Worm (Caenorhabditis elegans) whole organism, young adult: ENCODE results near the gene T23B5.3.

Experiments used
- B0035.1 ChIP-seq: sonication (generic microtip); optimal IDR thresholded peaks from 2 replicates; lab custom pipeline; 2016; ENCODE audit warnings: missing genetic modification characterization, mild to moderate bottlenecking, missing compliant biosample characterization, missing genotype, missing genetic modification reagents
- B0336.3 ChIP-seq: fragments of 200-800 bp; sonication (Bioruptor generic); IDR thresholded peaks from 2 replicates; pipeline ENCODE4 v1.3.6; 2022; ENCODE audit warnings: missing genetic modification characterization, missing compliant biosample characterization
- C06A6.2 ChIP-seq: fragments of 200-800 bp; sonication (Bioruptor generic); conservative IDR thresholded peaks from 2 replicates; pipeline ENCODE4 v1.3.6; 2022; ENCODE audit warnings: missing genetic modification characterization, missing compliant biosample characterization
- C17E4.6 ChIP-seq: fragments of 200-800 bp; sonication (Bioruptor generic); IDR thresholded peaks from 2 replicates; pipeline ENCODE4 v1.3.6; 2022; ENCODE audit warnings: missing genetic modification reagents, missing genetic modification characterization, missing compliant biosample characterization
- F33H1.4 ChIP-seq: fragments of 200-800 bp; sonication (Bioruptor generic); IDR thresholded peaks from 2 replicates; pipeline ENCODE4 v1.3.6; 2022; ENCODE audit warnings: missing genetic modification reagents, missing genetic modification characterization, missing compliant biosample characterization
- F37B4.10 ChIP-seq: fragments of 200-800 bp; sonication (Bioruptor generic); IDR thresholded peaks from 2 replicates; pipeline ENCODE4 v1.3.6; 2022; ENCODE audit warnings: missing genetic modification characterization, missing compliant biosample characterization
- F39B2.1 ChIP-seq: fragments of 200-800 bp; sonication (Bioruptor generic); IDR thresholded peaks from 2 replicates; pipeline ENCODE4 v1.3.6; 2022; ENCODE audit warnings: missing genetic modification reagents, missing genetic modification characterization, missing compliant biosample characterization
- F49E8.2 ChIP-seq: sonication (generic microtip); optimal IDR thresholded peaks from 3 replicates; lab custom pipeline; 2017; ENCODE audit warnings: missing genetic modification characterization, mild to moderate bottlenecking, missing compliant biosample characterization, antibody characterized with exemption, moderate library complexity; ENCODE audit not compliant: insufficient read depth
- F57A8.1 ChIP-seq: fragments of 200-800 bp; sonication (Bioruptor generic); optimal IDR thresholded peaks from 2 replicates; lab custom pipeline; 2018; ENCODE audit warnings: mild to moderate bottlenecking, missing genetic modification characterization, moderate library complexity, missing compliant biosample characterization
- Y53G8AR.9 ChIP-seq: fragments of 200-800 bp; sonication (Bioruptor generic); conservative IDR thresholded peaks from 2 replicates; pipeline ENCODE4 v1.3.6; 2022; ENCODE audit warnings: missing genetic modification reagents, missing genetic modification characterization, missing compliant biosample characterization
- akir-1 ChIP-seq: fragments of 200-800 bp; sonication (Bioruptor generic); optimal IDR thresholded peaks from 2 replicates; lab custom pipeline; 2018; ENCODE audit warnings: mild to moderate bottlenecking, missing genetic modification characterization, moderate library complexity, missing compliant biosample characterization
- bed-1 ChIP-seq: fragments of 200-800 bp; sonication (Bioruptor generic); IDR thresholded peaks from 2 replicates; pipeline ENCODE4 v1.3.6; 2022; ENCODE audit warnings: missing genetic modification reagents, missing genetic modification characterization, missing compliant biosample characterization
- cebp-1 ChIP-seq, 2 experiments: fragments of 200-800 bp in 1 of 2; sonication (Bioruptor generic) in 1 of 2; sonication (generic microtip) in 1 of 2; IDR thresholded peaks in 1 of 2; optimal IDR thresholded peaks in 1 of 2; 2 replicates each; pipeline versions ENCODE4 v1.3.6 to Lab custom; 2017 to 2022; ENCODE audit warnings: missing compliant biosample characterization in 2 of 2, missing genetic modification characterization in 2 of 2, mild to moderate bottlenecking in 1 of 2, missing genetic modification reagents in 1 of 2, moderate library complexity in 1 of 2
- dox-1 ChIP-seq: fragments of 200-800 bp; sonication (Bioruptor generic); IDR thresholded peaks from 2 replicates; pipeline ENCODE4 v1.3.6; 2022; ENCODE audit warnings: missing genetic modification reagents, missing genetic modification characterization, missing compliant biosample characterization
- dpff-1 ChIP-seq: sonication (generic microtip); optimal IDR thresholded peaks from 2 replicates; lab custom pipeline; 2017; ENCODE audit warnings: mild to moderate bottlenecking, missing genetic modification characterization, missing compliant biosample characterization
- dpl-1 ChIP-seq: fragments of 150-350 bp; optimal IDR thresholded peaks from 2 replicates; lab custom pipeline; 2014; ENCODE audit warnings: missing biosample characterization, missing genetic modification reagents, missing genetic modification characterization
- efl-1 ChIP-seq: fragments of 150-350 bp; optimal IDR thresholded peaks from 2 replicates; lab custom pipeline; 2014; ENCODE audit warnings: missing biosample characterization, missing genetic modification reagents, missing genetic modification characterization
- ekl-4 ChIP-seq: fragments of 200-800 bp; sonication (Bioruptor generic); IDR thresholded peaks from 2 replicates; pipeline ENCODE4 v1.3.6; 2022; ENCODE audit warnings: missing genetic modification reagents, missing genetic modification characterization, missing compliant biosample characterization
- gei-17 ChIP-seq: fragments of 200-800 bp; sonication (Bioruptor generic); optimal IDR thresholded peaks from 2 replicates; lab custom pipeline; 2018; ENCODE audit warnings: mild to moderate bottlenecking, missing genetic modification characterization, missing compliant biosample characterization
- hrde-1 ChIP-seq: sonication (generic microtip); optimal IDR thresholded peaks from 2 replicates; lab custom pipeline; 2016; ENCODE audit warnings: missing genetic modification characterization, mild to moderate bottlenecking, missing compliant biosample characterization, moderate library complexity, missing genotype, missing genetic modification reagents, borderline replicate concordance
- let-607 ChIP-seq, 2 experiments: fragments of 200-800 bp in 1 of 2; sonication (Bioruptor generic) in 1 of 2; sonication (generic microtip) in 1 of 2; optimal IDR thresholded peaks; 2 replicates each; lab custom pipeline; 2016 to 2018; ENCODE audit warnings: mild to moderate bottlenecking in 2 of 2, missing compliant biosample characterization in 2 of 2, missing genetic modification characterization in 2 of 2, moderate library complexity in 2 of 2, missing genotype in 1 of 2
- lin-40 ChIP-seq: sonication (generic microtip); optimal IDR thresholded peaks from 2 replicates; lab custom pipeline; 2016; ENCODE audit warnings: missing genetic modification characterization, mild to moderate bottlenecking, missing compliant biosample characterization, missing genotype, missing genetic modification reagents
- lsl-1 ChIP-seq: fragments of 200-800 bp; sonication (Bioruptor generic); optimal IDR thresholded peaks from 2 replicates; lab custom pipeline; 2018; ENCODE audit warnings: mild to moderate bottlenecking, missing genetic modification characterization, moderate library complexity, missing compliant biosample characterization
- madf-10 ChIP-seq: sonication (generic microtip); optimal IDR thresholded peaks from 2 replicates; lab custom pipeline; 2016; ENCODE audit warnings: mild to moderate bottlenecking, missing genetic modification characterization, missing compliant biosample characterization
- madf-6 ChIP-seq: fragments of 200-800 bp; sonication (Bioruptor generic); IDR thresholded peaks from 2 replicates; pipeline ENCODE4 v1.3.6; 2022; ENCODE audit warnings: missing genetic modification reagents, missing genetic modification characterization, missing compliant biosample characterization
- madf-8 ChIP-seq: fragments of 200-800 bp; sonication (Bioruptor generic); conservative IDR thresholded peaks from 2 replicates; pipeline ENCODE4 v1.3.6; 2022; ENCODE audit warnings: missing genetic modification reagents, missing genetic modification characterization, missing compliant biosample characterization
- mel-28 ChIP-seq: sonication (generic microtip); optimal IDR thresholded peaks from 2 replicates; lab custom pipeline; 2016; ENCODE audit warnings: borderline replicate concordance, mild to moderate bottlenecking, missing genetic modification characterization, missing compliant biosample characterization
- nfya-1 ChIP-seq: sonication (generic microtip); optimal IDR thresholded peaks from 2 replicates; lab custom pipeline; 2017; ENCODE audit warnings: antibody characterized with exemption, missing compliant biosample characterization, missing genetic modification characterization, borderline replicate concordance; ENCODE audit not compliant: insufficient read depth
- nfyb-1 ChIP-seq: fragments of 200-800 bp; sonication (Bioruptor generic); IDR thresholded peaks from 2 replicates; pipeline ENCODE4 v1.3.6; 2022; ENCODE audit warnings: missing genetic modification reagents, missing genetic modification characterization, missing compliant biosample characterization
- pha-4 ChIP-seq: fragments of 150-350 bp; sonication (generic microtip); optimal IDR thresholded peaks from 2 replicates; lab custom pipeline; 2014; ENCODE audit warnings: missing biosample characterization, missing genetic modification reagents, missing genetic modification characterization
- repo-1 ChIP-seq: sonication (generic microtip); optimal IDR thresholded peaks from 2 replicates; lab custom pipeline; 2017; ENCODE audit warnings: mild to moderate bottlenecking, missing genetic modification characterization, missing compliant biosample characterization
- rpc-1 ChIP-seq, 2 experiments: fragments of 150-350 bp in 1 of 2; sonication (generic microtip) in 1 of 2; optimal IDR thresholded peaks; 2 replicates each; lab custom pipeline; 2014 to 2018; ENCODE audit warnings: missing biosample characterization in 1 of 2, missing genetic modification characterization in 1 of 2, missing genetic modification reagents in 1 of 2, missing genotype in 1 of 2
- sdz-38 ChIP-seq: sonication (generic microtip); optimal IDR thresholded peaks from 2 replicates; lab custom pipeline; 2016; ENCODE audit warnings: missing genotype, missing genetic modification characterization, missing compliant biosample characterization
- sea-2 ChIP-seq: fragments of 200-800 bp; sonication (Bioruptor generic); IDR thresholded peaks from 2 replicates; pipeline ENCODE4 v1.3.6; 2022; ENCODE audit warnings: missing genetic modification characterization, missing compliant biosample characterization
- snpc-1.1 ChIP-seq: sonication (generic microtip); optimal IDR thresholded peaks from 2 replicates; lab custom pipeline; 2017; ENCODE audit warnings: missing genetic modification characterization, mild to moderate bottlenecking, missing compliant biosample characterization, antibody characterized with exemption, moderate library complexity, missing genotype, missing genetic modification reagents; ENCODE audit not compliant: insufficient read depth
- snpc-4 ChIP-seq, 5 experiments: fragments of 150-350 bp in 1 of 5; sonication (generic microtip) in 4 of 5; optimal IDR thresholded peaks; 2 replicates each; lab custom pipeline; 2014 to 2018; ENCODE audit warnings: missing genetic modification characterization in 5 of 5, missing biosample characterization in 3 of 5, antibody characterized with exemption in 2 of 5, mild to moderate bottlenecking in 2 of 5, missing compliant biosample characterization in 2 of 5, missing genotype in 2 of 5, moderate library complexity in 2 of 5, missing genetic modification reagents in 1 of 5
- unc-130 ChIP-seq: sonication (generic microtip); optimal IDR thresholded peaks from 2 replicates; lab custom pipeline; 2016; ENCODE audit warnings: missing genetic modification reagents, missing genetic modification characterization, missing compliant biosample characterization
- ztf-18 ChIP-seq: sonication (generic microtip); optimal IDR thresholded peaks from 2 replicates; lab custom pipeline; 2016; ENCODE audit warnings: missing genotype, mild to moderate bottlenecking, missing genetic modification characterization, missing compliant biosample characterization
- ztf-22 ChIP-seq: fragments of 200-800 bp; sonication (Bioruptor generic); optimal IDR thresholded peaks from 2 replicates; lab custom pipeline; 2018; ENCODE audit warnings: mild to moderate bottlenecking, missing genetic modification characterization, moderate library complexity, missing compliant biosample characterization
- ztf-26 ChIP-seq: sonication (generic microtip); optimal IDR thresholded peaks from 2 replicates; lab custom pipeline; 2017; ENCODE audit warnings: missing genetic modification characterization, missing compliant biosample characterization

The T23B5.3 gene

ce11 chrIV:12717531-12717930 is 29.1 kb downstream of the T23B5.3 start, which contains the start of gene C27D8.1:
Gene C27D8.1 (plus strand): TSS chrIV:12717831.
- no peak for TF ChIP-seq F39B2.1
- TF ChIP-seq unc-130 (GFP tag; lab: Kevin White, UChicago): no peak
- TF ChIP-seq C06A6.2 (GFP tag; lab: Robert Waterston, UW): no peak
- no peak for TF ChIP-seq madf-8 (GFP tag; lab: Robert Waterston, UW)
- TF ChIP-seq ztf-22: no peak
- no peak for TF ChIP-seq dpl-1 (GFP tag; lab: Kevin White, UChicago)
- no peak for TF ChIP-seq nfyb-1 (GFP tag; lab: Robert Waterston, UW)
- TF ChIP-seq B0035.1 (tag; lab: Kevin White, UChicago): no peak
- no peak for TF ChIP-seq F57A8.1 (GFP tag; lab: Kevin White, UChicago)
- no peak for TF ChIP-seq bed-1 (GFP tag; lab: Robert Waterston, UW)
- TF ChIP-seq madf-6 (GFP tag; lab: Robert Waterston, UW): no peak
- no peak for TF ChIP-seq hrde-1 (tag; lab: Kevin White, UChicago)
- TF ChIP-seq F37B4.10 (GFP tag; lab: Robert Waterston, UW): no peak
- TF ChIP-seq ztf-18: no peak
- TF ChIP-seq F33H1.4: no peak
- no peak for TF ChIP-seq akir-1
- no peak for TF ChIP-seq snpc-1.1 (tag; lab: Kevin White, UChicago)
- no peak for TF ChIP-seq dpff-1 (tag; lab: Kevin White, UChicago)

ce11 chrIV:12719664-12720063 is 31.2 kb downstream of the T23B5.3 start, which contains the start of gene idpp-7:
Gene idpp-7 (plus strand): TSS chrIV:12719964.
- TF ChIP-seq F49E8.2 (tag; lab: Kevin White, UChicago): no peak
- TF ChIP-seq efl-1 (GFP tag; lab: Kevin White, UChicago): peak; percentile 7
- TF ChIP-seq madf-6 (GFP tag; lab: Robert Waterston, UW): peak; percentile 59

ce11 chrIV:12721106-12721505 is 32.6 kb downstream of the T23B5.3 start, which contains the start of gene T23F6.2:
Gene T23F6.2 (plus strand): TSS chrIV:12721356.
- TF ChIP-seq nfya-1 (no peak), lin-40 (no peak), F37B4.10 (GFP tag; lab: Robert Waterston, UW) (no peak), snpc-4 (GFP tag; optimal IDR thresholded peaks at IDR 0.05; lab: Kevin White, UChicago) (no peak), snpc-4 (tag; optimal IDR thresholded peaks at IDR 0.05; lab: Kevin White, UChicago) (no peak), mel-28 (tag; lab: Kevin White, UChicago) (no peak), sdz-38 (tag; lab: Kevin White, UChicago) (no peak), ekl-4 (GFP tag; lab: Robert Waterston, UW) (no peak), F57A8.1 (GFP tag; lab: Kevin White, UChicago) (no peak), gei-17 (GFP tag; lab: Kevin White, UChicago) (no peak), C17E4.6 (GFP tag; lab: Robert Waterston, UW) (no peak), madf-6 (GFP tag; lab: Robert Waterston, UW) (no peak), cebp-1 (GFP tag; IDR thresholded peaks at IDR 0.05; lab: Robert Waterston, UW) (no peak), cebp-1 (tag; optimal IDR thresholded peaks at IDR 0.05; lab: Kevin White, UChicago) (no peak), B0336.3 (GFP tag; lab: Robert Waterston, UW) (no peak)

ce11 chrIV:12724641-12725040 is 36.2 kb downstream of the T23B5.3 start, which contains the start of the genes T23F6.3 and rbd-1:
Gene T23F6.3 (minus strand): TSS chrIV:12724760.
Gene rbd-1 (plus strand): TSS chrIV:12724986.
- no peak for TF ChIP-seq rpc-1 (optimal IDR thresholded peaks at IDR 0.05; lab: Kevin White, UChicago)
- no peak for TF ChIP-seq rpc-1 (tag; optimal IDR thresholded peaks at IDR 0.05; lab: Kevin White, UChicago)
- TF ChIP-seq F57A8.1 (GFP tag; lab: Kevin White, UChicago): no peak
- TF ChIP-seq lsl-1 (GFP tag; lab: Kevin White, UChicago): no peak
- peak; percentile 40; the same call in 1 of the 2 replicates for TF ChIP-seq Y53G8AR.9 (GFP tag; lab: Robert Waterston, UW)
- TF ChIP-seq repo-1: no peak
- TF ChIP-seq ztf-26 (tag; lab: Kevin White, UChicago): no peak
- TF ChIP-seq sea-2 (GFP tag; lab: Robert Waterston, UW): no peak
- peak; percentile 72 for TF ChIP-seq dox-1 (GFP tag; lab: Robert Waterston, UW)
- TF ChIP-seq cebp-1 (GFP tag; IDR thresholded peaks at IDR 0.05; lab: Robert Waterston, UW): no peak
- peak; percentile 66 for TF ChIP-seq cebp-1 (tag; optimal IDR thresholded peaks at IDR 0.05; lab: Kevin White, UChicago)
- TF ChIP-seq madf-8 (GFP tag; lab: Robert Waterston, UW): no peak
- TF ChIP-seq ztf-22: no peak
- peak; percentile 61 for TF ChIP-seq pha-4 (tag; lab: Kevin White, UChicago)
- no peak for TF ChIP-seq let-607 (tag; optimal IDR thresholded peaks at IDR 0.05; lab: Kevin White, UChicago)
- TF ChIP-seq nfyb-1 (GFP tag; lab: Robert Waterston, UW): peak; percentile 74
- no peak for TF ChIP-seq C06A6.2 (GFP tag; lab: Robert Waterston, UW)
- TF ChIP-seq madf-10 (tag; lab: Kevin White, UChicago): peak; percentile 55
